Fruit fly (Drosophila melanogaster) whole organism, wandering third instar larva: ENCODE results near the gene AP-1-2beta.

Experiments
- Abd-B ChIP-seq: fragments of >200 bp; optimal IDR thresholded peaks from 2 replicates; lab custom pipeline; 2017; ENCODE audit warnings: missing biosample characterization, missing genetic modification characterization
- CG9705 ChIP-seq: fragments of 200-800 bp; sonication (Bioruptor generic); optimal IDR thresholded peaks from 2 replicates; lab custom pipeline; 2018; ENCODE audit warnings: missing biosample characterization, mild to moderate bottlenecking, missing genetic modification characterization
- CrebA ChIP-seq: fragments of 200-800 bp; sonication (Bioruptor generic); optimal IDR thresholded peaks from 2 replicates; lab custom pipeline; 2016; ENCODE audit warnings: missing biosample characterization, mild to moderate bottlenecking, missing genetic modification characterization, borderline replicate concordance
- Dfd ChIP-seq: fragments of >200 bp; optimal IDR thresholded peaks from 2 replicates; lab custom pipeline; 2017; ENCODE audit warnings: missing biosample characterization, missing genetic modification characterization
- Dif ChIP-seq: fragments of 200-275, 200-300 bp; sonication (Bioruptor generic); optimal IDR thresholded peaks from 2 replicates; lab custom pipeline; 2018; ENCODE audit warnings: missing biosample characterization, missing genetic modification characterization; ENCODE audit not compliant: partially characterized antibody
- GATAd ChIP-seq: sonication (Bioruptor generic); optimal IDR thresholded peaks from 2 replicates; lab custom pipeline; 2016; ENCODE audit warnings: missing biosample characterization, missing genetic modification characterization
- HLH106 ChIP-seq: fragments of 200-800 bp; optimal IDR thresholded peaks from 3 replicates; lab custom pipeline; 2019; ENCODE audit warnings: missing biosample characterization, mild to moderate bottlenecking, missing genetic modification characterization, moderate library complexity
- Hnf4 ChIP-seq: fragments of 200-800 bp; sonication (Bioruptor generic); optimal IDR thresholded peaks from 2 replicates; lab custom pipeline; 2016; ENCODE audit warnings: missing biosample characterization, mild to moderate bottlenecking, missing genetic modification characterization
- Hr78 ChIP-seq: fragments of >200 bp; optimal IDR thresholded peaks from 2 replicates; lab custom pipeline; 2017; ENCODE audit warnings: missing biosample characterization, missing genetic modification characterization
- Hr83 ChIP-seq: fragments of 200-300 bp; sonication (Bioruptor generic); optimal IDR thresholded peaks from 2 replicates; lab custom pipeline; 2016; ENCODE audit warnings: missing biosample characterization, mild to moderate bottlenecking, missing genetic modification characterization, moderate library complexity; ENCODE audit not compliant: poor library complexity, severe bottlenecking
- Mio ChIP-seq: sonication (Bioruptor generic); optimal IDR thresholded peaks from 2 replicates; lab custom pipeline; 2016; ENCODE audit warnings: missing biosample characterization, missing genetic modification characterization
- Myc ChIP-seq: fragments of >200 bp; optimal IDR thresholded peaks from 2 replicates; lab custom pipeline; 2017
- N ChIP-seq: fragments of >200 bp; optimal IDR thresholded peaks from 2 replicates; lab custom pipeline; 2018; ENCODE audit warnings: missing biosample characterization, missing external identifiers, missing genetic modification characterization
- OdsH ChIP-seq: fragments of 200-800 bp; sonication (Bioruptor generic); optimal IDR thresholded peaks from 2 replicates; lab custom pipeline; 2016; ENCODE audit warnings: missing biosample characterization, mild to moderate bottlenecking, missing genetic modification characterization
- Rel ChIP-seq, 2 experiments: fragments of 200-800 bp; sonication (Bioruptor generic) in 1 of 2; optimal IDR thresholded peaks; 2 replicates in 1 of 2; 3 replicates in 1 of 2; lab custom pipeline; 2016 to 2019; ENCODE audit warnings: mild to moderate bottlenecking in 2 of 2, missing biosample characterization in 2 of 2, missing genetic modification characterization in 2 of 2, moderate library complexity in 1 of 2
- Sp1 ChIP-seq: fragments of 200-800 bp; sonication (Bioruptor generic); optimal IDR thresholded peaks from 3 replicates; lab custom pipeline; 2019; ENCODE audit warnings: missing biosample characterization, mild to moderate bottlenecking, missing genetic modification characterization, moderate library complexity
- Vsx2 ChIP-seq: fragments of 200-300, 225-300 bp; sonication (Bioruptor generic); optimal IDR thresholded peaks from 2 replicates; lab custom pipeline; 2018; ENCODE audit warnings: missing biosample characterization, missing genetic modification characterization; ENCODE audit not compliant: partially characterized antibody
- br ChIP-seq: fragments of 200-800 bp; sonication (Bioruptor generic); optimal IDR thresholded peaks from 2 replicates; lab custom pipeline; 2016; ENCODE audit warnings: missing biosample characterization, missing genetic modification characterization
- brk ChIP-seq: fragments of 200-800 bp; sonication (Bioruptor generic); optimal IDR thresholded peaks from 2 replicates; lab custom pipeline; 2016; ENCODE audit warnings: missing biosample characterization, mild to moderate bottlenecking, missing genetic modification characterization
- dl ChIP-seq, 2 experiments: fragments of 175-275, 200-275 bp in 1 of 2; fragments of 200-275 bp in 1 of 2; sonication (Bioruptor generic); optimal IDR thresholded peaks; lab custom pipeline; 2018; ENCODE audit warnings: mild to moderate bottlenecking in 2 of 2, missing biosample characterization in 2 of 2, missing genetic modification characterization in 2 of 2, moderate library complexity in 2 of 2; ENCODE audit not compliant: partially characterized antibody in 2 of 2, insufficient read depth in 1 of 2
- dmrt93B ChIP-seq: fragments of 200-800 bp; sonication (Bioruptor generic); optimal IDR thresholded peaks from 2 replicates; lab custom pipeline; 2018; ENCODE audit warnings: missing biosample characterization, mild to moderate bottlenecking, missing genetic modification characterization
- dsf ChIP-seq: sonication (Bioruptor generic); optimal IDR thresholded peaks from 2 replicates; lab custom pipeline; 2016; ENCODE audit warnings: missing biosample characterization, missing genetic modification characterization, borderline replicate concordance
- foxo ChIP-seq, 2 experiments: fragments of 200-800 bp; sonication (Bioruptor generic); optimal IDR thresholded peaks; 2 replicates in 1 of 2; 3 replicates in 1 of 2; lab custom pipeline; 2016 to 2017; ENCODE audit warnings: missing biosample characterization in 2 of 2, missing genetic modification characterization in 2 of 2
- fru ChIP-seq: fragments of 200-800 bp; sonication (Bioruptor generic); optimal IDR thresholded peaks from 3 replicates; lab custom pipeline; 2016; ENCODE audit warnings: missing biosample characterization, mild to moderate bottlenecking, missing genetic modification characterization
- h ChIP-seq: fragments of 200-800 bp; sonication (Bioruptor generic); optimal IDR thresholded peaks from 3 replicates; lab custom pipeline; 2016; ENCODE audit warnings: missing biosample characterization, mild to moderate bottlenecking, missing genetic modification characterization
- jim ChIP-seq: fragments of 175-275, 200-325 bp; sonication (Bioruptor generic); optimal IDR thresholded peaks from 2 replicates; lab custom pipeline; 2016; ENCODE audit warnings: missing biosample characterization, mild to moderate bottlenecking, missing genetic modification characterization
- lola ChIP-seq: fragments of >200 bp; optimal IDR thresholded peaks from 2 replicates; lab custom pipeline; 2017; ENCODE audit warnings: missing biosample characterization, missing genetic modification characterization
- pan ChIP-seq: fragments of >200 bp; optimal IDR thresholded peaks from 2 replicates; lab custom pipeline; 2017
- rgr ChIP-seq: fragments of 200-800 bp; sonication (Bioruptor generic); optimal IDR thresholded peaks from 3 replicates; lab custom pipeline; 2016; ENCODE audit warnings: missing biosample characterization, mild to moderate bottlenecking, missing genetic modification characterization
- sage ChIP-seq: fragments of 200-800 bp; sonication (Bioruptor generic); optimal IDR thresholded peaks from 2 replicates; lab custom pipeline; 2016; ENCODE audit warnings: missing biosample characterization, mild to moderate bottlenecking, missing genetic modification characterization
- tai ChIP-seq: sonication (Bioruptor generic); optimal IDR thresholded peaks from 2 replicates; lab custom pipeline; 2016; ENCODE audit warnings: missing biosample characterization, missing genetic modification characterization
- usp ChIP-seq: fragments of >200 bp; optimal IDR thresholded peaks from 2 replicates; lab custom pipeline; 2017; ENCODE audit warnings: missing biosample characterization, missing genetic modification characterization
- woc ChIP-seq: sonication (Bioruptor generic); optimal IDR thresholded peaks from 2 replicates; lab custom pipeline; 2016; ENCODE audit warnings: missing biosample characterization, mild to moderate bottlenecking, missing genetic modification characterization

The AP-1-2beta gene

dm6 chrX:19717988-19718973 lies 12.5 kb upstream of the AP-1-2beta start, which contains the start of gene CG12531:
TSS of gene CG12531 (plus strand) at chrX:19718923.
- TF ChIP-seq dmrt93B (GFP tag; lab: Kevin White, UChicago) (no peak), Vsx2 (GFP tag; lab: Kevin White, UChicago) (no peak), jim (GFP tag; lab: Kevin White, UChicago) (no peak), Myc (lab: Kevin White, UChicago) (no peak), CrebA (GFP tag; lab: Kevin White, UChicago) (no peak), Sp1 (GFP tag; lab: Kevin White, UChicago) (no peak), lola (GFP tag; lab: Kevin White, UChicago) (no peak), Dif (GFP tag; lab: Kevin White, UChicago) (no peak), HLH106 (tag; lab: Kevin White, UChicago) (no peak), dl (GFP tag; optimal IDR thresholded peaks at IDR 0.05; lab: Kevin White, UChicago; ENCODE audit: insufficient read depth in 1 of 2, partially characterized antibody in 2 of 2) (no peak), sage (no peak), h (GFP tag; lab: Kevin White, UChicago) (no peak), Mio (GFP tag; lab: Kevin White, UChicago) (no peak), Rel (GFP tag; optimal IDR thresholded peaks at IDR 0.05; lab: Kevin White, UChicago) (no peak), Rel (tag; optimal IDR thresholded peaks at IDR 0.05; lab: Kevin White, UChicago) (no peak)

dm6 chrX:19735270-19735669 lies 4.5 kb downstream of the AP-1-2beta start, which contains the start of gene CG14234:
TSS of gene CG14234 (plus strand) at chrX:19735570.
- TF ChIP-seq pan (lab: Kevin White, UChicago) (no peak), rgr (GFP tag; lab: Kevin White, UChicago) (no peak), CG9705 (GFP tag; lab: Kevin White, UChicago) (no peak), Sp1 (GFP tag; lab: Kevin White, UChicago) (no peak), h (GFP tag; lab: Kevin White, UChicago) (no peak), Myc (lab: Kevin White, UChicago) (no peak), usp (GFP tag; lab: Kevin White, UChicago) (no peak), HLH106 (tag; lab: Kevin White, UChicago) (no peak), tai (GFP tag; lab: Kevin White, UChicago) (no peak), foxo (GFP tag; optimal IDR thresholded peaks at IDR 0.05; lab: Kevin White, UChicago) (no peak), jim (GFP tag; lab: Kevin White, UChicago) (no peak), dsf (GFP tag; lab: Kevin White, UChicago) (no peak), Rel (GFP tag; optimal IDR thresholded peaks at IDR 0.05; lab: Kevin White, UChicago) (no peak), Rel (tag; optimal IDR thresholded peaks at IDR 0.05; lab: Kevin White, UChicago) (no peak), GATAd (no peak), dmrt93B (GFP tag; lab: Kevin White, UChicago) (no peak), CrebA (GFP tag; lab: Kevin White, UChicago) (no peak), OdsH (GFP tag; lab: Kevin White, UChicago) (no peak), Abd-B (no peak)

dm6 chrX:19737872-19738271 lies 7.1 kb downstream of the AP-1-2beta start:
- TF ChIP-seq tai (GFP tag; lab: Kevin White, UChicago): no peak
- no peak for TF ChIP-seq Hr83 (GFP tag; lab: Kevin White, UChicago)
- TF ChIP-seq sage: no peak
- no peak for TF ChIP-seq Myc (lab: Kevin White, UChicago)
- TF ChIP-seq rgr (GFP tag; lab: Kevin White, UChicago): no peak
- no peak for TF ChIP-seq N (GFP tag; lab: Kevin White, UChicago)
- TF ChIP-seq usp (GFP tag; lab: Kevin White, UChicago): no peak
- no peak for TF ChIP-seq lola (GFP tag; lab: Kevin White, UChicago)
- TF ChIP-seq Sp1 (GFP tag; lab: Kevin White, UChicago): no peak
- TF ChIP-seq Mio (GFP tag; lab: Kevin White, UChicago): no peak
- no peak for TF ChIP-seq dmrt93B (GFP tag; lab: Kevin White, UChicago)
- TF ChIP-seq CG9705 (GFP tag; lab: Kevin White, UChicago): no peak

DNA sequence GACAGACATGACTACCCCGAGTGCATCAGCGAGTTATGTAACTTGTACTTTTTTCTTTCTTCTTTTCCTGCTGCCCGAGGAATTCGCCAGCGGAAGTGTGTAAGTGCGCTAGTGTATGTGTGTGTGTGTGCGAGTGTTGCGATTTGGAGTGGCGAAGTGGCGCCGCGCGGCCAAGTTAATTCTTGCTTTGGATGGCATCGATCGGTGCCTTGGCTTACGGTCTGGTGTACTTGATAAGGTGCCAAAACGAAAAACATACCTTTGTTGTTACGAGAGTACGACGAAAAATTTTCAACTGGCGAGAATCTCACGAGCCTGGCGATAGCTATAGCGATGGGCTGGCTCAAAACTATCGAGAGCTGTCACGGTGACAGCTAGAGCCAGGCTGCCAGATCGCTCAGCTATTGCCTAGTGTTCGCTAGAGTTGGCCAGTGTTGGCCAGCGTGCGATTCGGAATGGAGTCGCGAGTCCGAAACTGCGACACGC lies 13.2 kb downstream of the AP-1-2beta start, which contains the start of the genes CG18809, COX6B, CG33932 and Rpp20:
Gene CG18809, minus strand, starts transcription at position 333 of the 486 bp plus-strand sequence.
Gene COX6B, minus strand, starts transcription at position 333 of the 486 bp plus-strand sequence.
Gene CG33932, plus strand, starts transcription at position 429 of the 486 bp plus-strand sequence.
Gene Rpp20, plus strand, starts transcription at position 429 of the 486 bp plus-strand sequence.
- TF ChIP-seq jim (GFP tag; lab: Kevin White, UChicago): no peak
- TF ChIP-seq Hr78 (GFP tag; lab: Kevin White, UChicago): no peak
- peak; percentile 51 for TF ChIP-seq HLH106 (tag; lab: Kevin White, UChicago)
- TF ChIP-seq Dif (GFP tag; lab: Kevin White, UChicago): peak; percentile 30
- no peak for TF ChIP-seq dl (GFP tag; optimal IDR thresholded peaks at IDR 0.05; lab: Kevin White, UChicago; ENCODE audit: insufficient read depth in 1 of 2, partially characterized antibody in 2 of 2)
- TF ChIP-seq Rel (GFP tag; optimal IDR thresholded peaks at IDR 0.05; lab: Kevin White, UChicago): no peak
- peak; percentile 63 for TF ChIP-seq Rel (tag; optimal IDR thresholded peaks at IDR 0.05; lab: Kevin White, UChicago)
- no peak for TF ChIP-seq pan (lab: Kevin White, UChicago)
- TF ChIP-seq OdsH (GFP tag; lab: Kevin White, UChicago): peak; percentile 48
- TF ChIP-seq Myc (lab: Kevin White, UChicago): peak; percentile 81
- no peak for TF ChIP-seq woc
- peak; percentile 79 for TF ChIP-seq rgr (GFP tag; lab: Kevin White, UChicago)
- TF ChIP-seq Dfd: no peak
- peak; percentile 49 for TF ChIP-seq fru
- no peak for TF ChIP-seq CrebA (GFP tag; lab: Kevin White, UChicago)
- peak in 1 of 2 experiments; percentile 70 for TF ChIP-seq foxo (GFP tag; optimal IDR thresholded peaks at IDR 0.05; lab: Kevin White, UChicago)
- TF ChIP-seq GATAd: peak; percentile 30
- TF ChIP-seq Abd-B: no peak
- TF ChIP-seq Sp1 (GFP tag; lab: Kevin White, UChicago): peak; percentile 56
- TF ChIP-seq usp (GFP tag; lab: Kevin White, UChicago): no peak
- no peak for TF ChIP-seq dmrt93B (GFP tag; lab: Kevin White, UChicago)
- TF ChIP-seq CG9705 (GFP tag; lab: Kevin White, UChicago): peak; percentile 39
- no peak for TF ChIP-seq Hnf4 (GFP tag; lab: Kevin White, UChicago)
- TF ChIP-seq br (GFP tag; lab: Kevin White, UChicago): peak; percentile 52
- no peak for TF ChIP-seq brk
- no peak for TF ChIP-seq lola (GFP tag; lab: Kevin White, UChicago)
- TF ChIP-seq tai (GFP tag; lab: Kevin White, UChicago): no peak
